Worm (Caenorhabditis elegans): ENCODE measurements around the gene ets-4.

DNA sequence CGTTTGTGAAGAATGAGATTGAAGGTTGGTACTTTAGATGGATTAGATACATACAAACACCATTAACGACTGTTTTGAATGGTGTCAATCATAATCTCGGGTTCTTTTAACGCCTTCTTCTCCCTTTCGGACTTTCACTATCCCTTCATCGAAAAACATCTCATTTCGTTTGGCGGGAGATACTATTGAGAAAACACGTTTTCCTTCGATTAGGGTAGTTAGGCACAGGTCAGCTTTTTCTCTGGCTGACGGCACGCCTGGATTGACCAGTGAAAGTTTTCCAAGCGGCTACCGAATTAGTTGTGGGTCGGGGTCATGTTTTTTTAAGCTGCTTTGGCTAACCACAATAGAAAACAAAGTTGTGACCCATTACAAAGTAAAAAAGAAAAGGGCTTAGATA lies 1.3 kb downstream of the ets-4 start:
- no peak for TF ChIP-seq rnt-1 (tag; optimal IDR thresholded peaks at IDR 0.05)
- TF ChIP-seq elt-2 (tag; optimal IDR thresholded peaks at IDR 0.05), result no peak
- TF ChIP-seq pros-1 (tag; optimal IDR thresholded peaks at IDR 0.05), result no peak
- TF ChIP-seq ttx-3 (tag; optimal IDR thresholded peaks at IDR 0.05), result no peak
- TF ChIP-seq ahr-1 (tag; optimal IDR thresholded peaks at IDR 0.05), result no peak
- TF ChIP-seq pqm-1 (tag; optimal IDR thresholded peaks at IDR 0.05), result no peak
- no peak for TF ChIP-seq unc-3 (GFP tag; conservative IDR thresholded peaks at IDR 0.05)
- TF ChIP-seq unc-3 (tag; optimal IDR thresholded peaks at IDR 0.05), result no peak
- TF ChIP-seq unc-55 (GFP tag; optimal IDR thresholded peaks at IDR 0.05), result no peak
